Worm (Caenorhabditis elegans) whole organism, mixed stage, embryonic: Measurements from ENCODE around the gene dod-23.

Source experiments
- M03D4.4 ChIP-seq: sonication (generic microtip); optimal IDR thresholded peaks from 2 replicates; lab custom pipeline; 2017; ENCODE audit warnings: mild to moderate bottlenecking, missing genetic modification characterization, missing compliant biosample characterization
- bed-3 ChIP-seq: fragments of 200-800 bp; sonication (Bioruptor generic); optimal IDR thresholded peaks from 3 replicates; lab custom pipeline; 2018; ENCODE audit warnings: mild to moderate bottlenecking, missing genetic modification characterization, moderate library complexity, missing compliant biosample characterization
- blmp-1 ChIP-seq: fragments of 150-350 bp; optimal IDR thresholded peaks from 2 replicates; lab custom pipeline; 2014; ENCODE audit warnings: missing biosample characterization, missing genetic modification characterization
- ceh-39 ChIP-seq: fragments of 150-350 bp; optimal IDR thresholded peaks from 2 replicates; lab custom pipeline; 2014; ENCODE audit warnings: missing biosample characterization, missing genetic modification characterization
- ceh-43 ChIP-seq: fragments of 200-800 bp; sonication (Bioruptor generic); optimal IDR thresholded peaks from 2 replicates; lab custom pipeline; 2018; ENCODE audit warnings: mild to moderate bottlenecking, missing genetic modification characterization, moderate library complexity, missing compliant biosample characterization
- ceh-83 ChIP-seq: fragments of 200-800 bp; sonication (Bioruptor generic); optimal IDR thresholded peaks from 2 replicates; lab custom pipeline; 2018; ENCODE audit warnings: mild to moderate bottlenecking, missing genetic modification characterization, missing compliant biosample characterization
- ces-1 ChIP-seq: fragments of 150-350 bp; optimal IDR thresholded peaks from 2 replicates; lab custom pipeline; 2014; ENCODE audit warnings: missing biosample characterization, missing genetic modification reagents, missing genetic modification characterization
- cnd-1 ChIP-seq: fragments of 200-800 bp; sonication (Bioruptor generic); optimal IDR thresholded peaks from 2 replicates; lab custom pipeline; 2018; ENCODE audit warnings: mild to moderate bottlenecking, missing genetic modification characterization, missing compliant biosample characterization
- drap-1 ChIP-seq: fragments of 200-800 bp; sonication (Bioruptor generic); optimal IDR thresholded peaks from 3 replicates; lab custom pipeline; 2018; ENCODE audit warnings: mild to moderate bottlenecking, missing genetic modification characterization, missing compliant biosample characterization
- elt-1 ChIP-seq: sonication (generic microtip); optimal IDR thresholded peaks from 2 replicates; lab custom pipeline; 2017; ENCODE audit warnings: missing genetic modification characterization, mild to moderate bottlenecking, missing compliant biosample characterization, antibody characterized with exemption, moderate library complexity, borderline replicate concordance; ENCODE audit not compliant: insufficient read depth
- elt-3 ChIP-seq: fragments of 150-350 bp; optimal IDR thresholded peaks from 2 replicates; lab custom pipeline; 2014; ENCODE audit warnings: missing biosample characterization, missing genetic modification characterization
- flh-1 ChIP-seq: fragments of 200-800 bp; sonication (Bioruptor generic); optimal IDR thresholded peaks from 2 replicates; lab custom pipeline; 2018; ENCODE audit warnings: mild to moderate bottlenecking, missing genetic modification characterization, moderate library complexity, missing compliant biosample characterization
- ham-2 ChIP-seq: fragments of 200-800 bp; sonication (Bioruptor generic); optimal IDR thresholded peaks from 2 replicates; lab custom pipeline; 2018; ENCODE audit warnings: mild to moderate bottlenecking, missing genetic modification characterization, missing compliant biosample characterization
- hlh-1 ChIP-seq: fragments of 150-350 bp; optimal IDR thresholded peaks from 2 replicates; lab custom pipeline; 2014; ENCODE audit warnings: missing biosample characterization, missing genetic modification reagents, missing genetic modification characterization
- lin-13 ChIP-seq: fragments of 150-350 bp; optimal IDR thresholded peaks from 2 replicates; lab custom pipeline; 2014; ENCODE audit warnings: missing biosample characterization, missing genetic modification characterization
- lin-32 ChIP-seq: fragments of 200-800 bp; sonication (Bioruptor generic); optimal IDR thresholded peaks from 2 replicates; lab custom pipeline; 2018; ENCODE audit warnings: mild to moderate bottlenecking, missing genetic modification characterization, missing compliant biosample characterization
- lsy-2 ChIP-seq: fragments of 150-350 bp; optimal IDR thresholded peaks from 2 replicates; lab custom pipeline; 2014; ENCODE audit warnings: missing biosample characterization, missing genetic modification characterization
- mab-5 ChIP-seq: fragments of 150-350 bp; optimal IDR thresholded peaks from 2 replicates; lab custom pipeline; 2014; ENCODE audit warnings: missing biosample characterization, missing genetic modification characterization
- mep-1 ChIP-seq: fragments of 150-350 bp; optimal IDR thresholded peaks from 2 replicates; lab custom pipeline; 2017; ENCODE audit warnings: missing biosample characterization, missing genetic modification reagents, missing genetic modification characterization, inconsistent platforms
- mls-2 ChIP-seq: sonication (generic microtip); optimal IDR thresholded peaks from 2 replicates; lab custom pipeline; 2016; ENCODE audit warnings: mild to moderate bottlenecking, missing genetic modification characterization, moderate library complexity, missing compliant biosample characterization
- nhr-12 ChIP-seq: fragments of 150-350 bp; optimal IDR thresholded peaks from 2 replicates; lab custom pipeline; 2014; ENCODE audit warnings: missing biosample characterization, missing genetic modification characterization
- nhr-2 ChIP-seq: fragments of 150-350 bp; optimal IDR thresholded peaks from 2 replicates; lab custom pipeline; 2014; ENCODE audit warnings: missing biosample characterization, missing genetic modification characterization
- nhr-237 ChIP-seq: fragments of 150-350 bp; optimal IDR thresholded peaks from 2 replicates; lab custom pipeline; 2014; ENCODE audit warnings: missing biosample characterization, missing genetic modification characterization
- nhr-28 ChIP-seq: fragments of 150-350 bp; optimal IDR thresholded peaks from 2 replicates; lab custom pipeline; 2014; ENCODE audit warnings: missing biosample characterization, missing genetic modification characterization
- nhr-76 ChIP-seq: sonication (generic microtip); optimal IDR thresholded peaks from 2 replicates; lab custom pipeline; 2017; ENCODE audit warnings: missing biosample characterization, missing genetic modification characterization
- pha-4 ChIP-seq: fragments of 150-350 bp; optimal IDR thresholded peaks from 2 replicates; lab custom pipeline; 2018; ENCODE audit warnings: missing biosample characterization, missing genetic modification reagents, missing genetic modification characterization
- sem-2 ChIP-seq: fragments of 200-800 bp; sonication (Bioruptor generic); optimal IDR thresholded peaks from 2 replicates; lab custom pipeline; 2018; ENCODE audit warnings: mild to moderate bottlenecking, missing genetic modification characterization, missing compliant biosample characterization
- snpc-4 ChIP-seq: fragments of 150-350 bp; optimal IDR thresholded peaks from 2 replicates; lab custom pipeline; 2014; ENCODE audit warnings: missing biosample characterization, missing genetic modification characterization
- sptf-1 ChIP-seq: sonication (generic microtip); optimal IDR thresholded peaks from 2 replicates; lab custom pipeline; 2017; ENCODE audit warnings: mild to moderate bottlenecking, missing genetic modification characterization, moderate library complexity, missing compliant biosample characterization
- tbx-8 ChIP-seq: fragments of 200-800 bp; sonication (Bioruptor generic); optimal IDR thresholded peaks from 2 replicates; lab custom pipeline; 2018; ENCODE audit warnings: mild to moderate bottlenecking, missing genetic modification characterization, moderate library complexity, missing compliant biosample characterization
- unc-120 ChIP-seq: sonication (generic microtip); optimal IDR thresholded peaks from 2 replicates; lab custom pipeline; 2017; ENCODE audit warnings: missing genetic modification characterization, missing compliant biosample characterization; ENCODE audit not compliant: poor library complexity, severe bottlenecking
- unc-39 ChIP-seq: fragments of 150-350 bp; optimal IDR thresholded peaks from 2 replicates; lab custom pipeline; 2014; ENCODE audit warnings: missing biosample characterization, missing genetic modification characterization
- unc-62 ChIP-seq: fragments of 150-350 bp; optimal IDR thresholded peaks from 2 replicates; lab custom pipeline; 2014; ENCODE audit warnings: missing biosample characterization, missing genetic modification reagents, missing genetic modification characterization
- zip-8 ChIP-seq: fragments of 150-350 bp; optimal IDR thresholded peaks from 2 replicates; lab custom pipeline; 2014; ENCODE audit warnings: missing biosample characterization, missing genetic modification characterization
- ztf-11 ChIP-seq: fragments of 150-350 bp; optimal IDR thresholded peaks from 2 replicates; lab custom pipeline; 2014; ENCODE audit warnings: missing biosample characterization, missing genetic modification characterization

The dod-23 gene

ce11 chrII:8415462-8416037 is 16.6 kb upstream of the dod-23 start:
- TF ChIP-seq tbx-8 (GFP tag; lab: Kevin White, UChicago) (no peak), nhr-2 (tag; lab: Kevin White, UChicago) (peak; percentile 88), cnd-1 (peak; percentile 17), zip-8 (peak; percentile 89), mls-2 (tag; lab: Kevin White, UChicago) (peak; percentile 20), hlh-1 (no peak), sem-2 (GFP tag; lab: Kevin White, UChicago) (peak; percentile 13), pha-4 (tag; lab: Kevin White, UChicago) (no peak)

- no peak for TF ChIP-seq lsy-2
- peak; percentile 97 for TF ChIP-seq zip-8
- peak; percentile 93 for TF ChIP-seq nhr-2 (tag; lab: Kevin White, UChicago)
- TF ChIP-seq elt-1 (tag; lab: Kevin White, UChicago), result peak; percentile 33
- TF ChIP-seq hlh-1, result no peak
- peak; percentile 79 for TF ChIP-seq cnd-1
Measured at ce11 chrII:8415035-8415434, 16.1 kb upstream of the dod-23 start.

ce11 chrII:8412935-8413334 is 14.0 kb upstream of the dod-23 start:
- TF ChIP-seq unc-120 (tag; lab: Kevin White, UChicago) (no peak), nhr-2 (tag; lab: Kevin White, UChicago) (no peak), mab-5 (tag; lab: Kevin White, UChicago) (no peak), sem-2 (GFP tag; lab: Kevin White, UChicago) (no peak), sptf-1 (no peak), elt-3 (tag; lab: Kevin White, UChicago) (no peak), bed-3 (GFP tag; lab: Kevin White, UChicago) (no peak), drap-1 (GFP tag; lab: Kevin White, UChicago) (no peak), nhr-12 (tag; lab: Kevin White, UChicago) (no peak), tbx-8 (GFP tag; lab: Kevin White, UChicago) (no peak), flh-1 (no peak)

DNA sequence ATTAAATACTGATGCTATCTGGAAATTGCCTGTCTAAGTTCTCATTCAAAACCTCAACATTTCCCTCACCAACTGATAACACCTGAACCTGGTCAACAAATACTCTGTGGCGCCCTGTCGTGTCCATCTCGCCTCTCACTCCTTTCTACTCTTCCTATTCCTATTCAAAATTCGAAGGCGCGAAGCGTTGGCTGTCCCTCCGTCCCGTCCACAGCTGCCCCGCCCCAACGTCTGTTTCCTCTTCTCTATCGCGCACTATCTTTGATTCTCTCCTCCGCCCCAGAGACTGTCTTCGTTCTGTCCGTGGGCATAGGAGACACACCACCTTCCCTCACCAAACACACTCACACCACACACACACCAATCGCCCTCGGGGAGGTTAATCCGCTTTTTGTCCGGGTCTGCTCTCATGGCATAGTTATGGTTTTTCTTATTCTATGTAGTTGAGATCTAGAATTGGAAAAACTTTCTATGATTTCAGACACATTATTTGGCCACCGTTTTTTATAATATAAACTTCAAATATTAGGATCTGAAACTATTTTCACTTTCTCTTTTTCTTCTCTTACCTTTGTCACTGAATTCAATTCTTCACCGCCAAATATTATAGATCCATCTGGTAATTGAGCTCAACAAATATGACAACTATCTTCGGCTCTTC is 13.2 kb upstream of the dod-23 start, which contains the start of gene efl-3:
efl-3 (plus strand) TSS at position 611 of the 661 bp plus-strand sequence.
- TF ChIP-seq nhr-28 (tag; lab: Kevin White, UChicago) (no peak), snpc-4 (no peak), pha-4 (tag; lab: Kevin White, UChicago) (no peak), lin-32 (GFP tag; lab: Kevin White, UChicago) (no peak), ces-1 (GFP tag; lab: Kevin White, UChicago) (no peak), unc-120 (tag; lab: Kevin White, UChicago) (no peak), lin-13 (tag; lab: Kevin White, UChicago) (peak; percentile 20), tbx-8 (GFP tag; lab: Kevin White, UChicago) (no peak), flh-1 (no peak), nhr-2 (tag; lab: Kevin White, UChicago) (peak; percentile 86), drap-1 (GFP tag; lab: Kevin White, UChicago) (no peak), bed-3 (GFP tag; lab: Kevin White, UChicago) (no peak), ztf-11 (tag; lab: Kevin White, UChicago) (no peak), blmp-1 (tag; lab: Kevin White, UChicago) (no peak), sptf-1 (peak; percentile 51), elt-3 (tag; lab: Kevin White, UChicago) (no peak), sem-2 (GFP tag; lab: Kevin White, UChicago) (no peak), ceh-39 (tag; lab: Kevin White, UChicago) (no peak), nhr-76 (no peak), cnd-1 (peak; percentile 70), mls-2 (tag; lab: Kevin White, UChicago) (peak; percentile 41), unc-62 (GFP tag; lab: Kevin White, UChicago) (no peak), hlh-1 (peak; percentile 19), ceh-43 (GFP tag; lab: Kevin White, UChicago) (no peak), lsy-2 (no peak), nhr-12 (tag; lab: Kevin White, UChicago) (no peak), zip-8 (no peak), unc-39 (tag; lab: Kevin White, UChicago) (no peak), M03D4.4 (tag; lab: Kevin White, UChicago) (no peak), ceh-83 (no peak), mep-1 (peak; percentile 31), elt-1 (tag; lab: Kevin White, UChicago) (no peak), ham-2 (GFP tag; lab: Kevin White, UChicago) (no peak), mab-5 (tag; lab: Kevin White, UChicago) (no peak), nhr-237 (tag; lab: Kevin White, UChicago) (no peak)
